Worm (Caenorhabditis elegans): Measurements from ENCODE around the gene fip-3.

- TF ChIP-seq nhr-76 (tag; optimal IDR thresholded peaks at IDR 0.05) (no peak), unc-62 (GFP tag; optimal IDR thresholded peaks at IDR 0.05) (no peak)
These were observed 28.5 kb downstream of the fip-3 start, which contains the start of gene acdh-6 for ce11 chrIII:8560836-8561235.

All from whole organism, mixed stage, embryonic.